Worm (Caenorhabditis elegans) whole organism, L2 larva: ENCODE data around the gene Y110A2AL.4.

Experiments used
- ZK546.5 ChIP-seq: sonication (generic microtip); optimal IDR thresholded peaks from 2 replicates; lab custom pipeline; 2017; ENCODE audit warnings: missing biosample characterization, missing genetic modification characterization
- blmp-1 ChIP-seq: sonication (generic microtip); optimal IDR thresholded peaks from 2 replicates; lab custom pipeline; 2017; ENCODE audit warnings: missing genetic modification characterization, mild to moderate bottlenecking, missing compliant biosample characterization, antibody characterized with exemption, moderate library complexity; ENCODE audit not compliant: insufficient read depth
- elt-3 ChIP-seq: sonication (generic microtip); optimal IDR thresholded peaks from 2 replicates; lab custom pipeline; 2017; ENCODE audit warnings: missing biosample characterization, missing genetic modification characterization
- lsy-2 ChIP-seq, 2 experiments: fragments of 150-350 bp in 1 of 2; sonication (generic microtip) in 1 of 2; optimal IDR thresholded peaks; 2 replicates each; lab custom pipeline; 2014 to 2017; ENCODE audit warnings: missing biosample characterization in 2 of 2, missing genetic modification characterization in 2 of 2
- snpc-4 ChIP-seq: fragments of 150-350 bp; optimal IDR thresholded peaks from 2 replicates; lab custom pipeline; 2014; ENCODE audit warnings: missing biosample characterization, missing genetic modification characterization
- ztf-11 ChIP-seq: sonication (generic microtip); optimal IDR thresholded peaks from 2 replicates; lab custom pipeline; 2017; ENCODE audit warnings: missing biosample characterization, missing genetic modification characterization

ce11 chrII:2826073-2826472 is 13.0 kb upstream of the Y110A2AL.4 start, which contains the start of gene K12H6.5:
- TF ChIP-seq elt-3 (no peak), blmp-1 (tag; lab: Kevin White, UChicago) (no peak), ztf-11 (no peak), snpc-4 (tag; lab: Kevin White, UChicago) (no peak), lsy-2 (tag; optimal IDR thresholded peaks at IDR 0.05; lab: Kevin White, UChicago) (no peak), ZK546.5 (tag; lab: Kevin White, UChicago) (no peak)
